Worm (Caenorhabditis elegans) whole organism, L4/young adult: ENCODE data around the gene cyb-2.1.

Source experiments
- dao-5 ChIP-seq: sonication (generic microtip); optimal IDR thresholded peaks from 2 replicates; lab custom pipeline; 2016; ENCODE audit warnings: missing genotype, missing genetic modification characterization, moderate library complexity, missing compliant biosample characterization
- him-1 ChIP-seq: sonication (generic microtip); optimal IDR thresholded peaks from 2 replicates; lab custom pipeline; 2016; ENCODE audit warnings: missing genotype, missing genetic modification reagents, missing genetic modification characterization, missing compliant biosample characterization

ce11 chrIV:10958230-10958588 lies 27.6 kb upstream of the cyb-2.1 start, which contains the start of gene sri-19:
- TF ChIP-seq him-1 (tag; lab: Kevin White, UChicago) (no peak), dao-5 (tag; lab: Kevin White, UChicago) (no peak)
